Worm (Caenorhabditis elegans) whole organism, L2 larva: ENCODE results near the gene F40C5.2.

ENCODE experiments used
- F13H6.1 ChIP-seq: sonication (generic microtip); optimal IDR thresholded peaks from 2 replicates; lab custom pipeline; 2016; ENCODE audit warnings: missing genetic modification characterization, missing compliant biosample characterization
- Y55F3AM.14 ChIP-seq: fragments of 200-800 bp; sonication (Bioruptor generic); optimal IDR thresholded peaks from 2 replicates; lab custom pipeline; 2018; ENCODE audit warnings: mild to moderate bottlenecking, missing genetic modification characterization, missing compliant biosample characterization
- ZK546.5 ChIP-seq: sonication (generic microtip); optimal IDR thresholded peaks from 2 replicates; lab custom pipeline; 2017; ENCODE audit warnings: missing biosample characterization, missing genetic modification characterization
- alr-1 ChIP-seq: fragments of 150-350 bp; optimal IDR thresholded peaks from 2 replicates; lab custom pipeline; 2014; ENCODE audit warnings: missing biosample characterization, missing genetic modification characterization
- aly-2 ChIP-seq: fragments of 150-350 bp; optimal IDR thresholded peaks from 2 replicates; lab custom pipeline; 2014; ENCODE audit warnings: missing biosample characterization, missing genetic modification characterization
- ama-1 ChIP-seq: fragments of 150-350 bp; optimal IDR thresholded peaks from 2 replicates; lab custom pipeline; 2018; ENCODE audit warnings: inconsistent platforms
- blmp-1 ChIP-seq: sonication (generic microtip); optimal IDR thresholded peaks from 2 replicates; lab custom pipeline; 2017; ENCODE audit warnings: missing genetic modification characterization, mild to moderate bottlenecking, missing compliant biosample characterization, antibody characterized with exemption, moderate library complexity; ENCODE audit not compliant: insufficient read depth
- ceh-82 ChIP-seq: fragments of 150-350 bp; optimal IDR thresholded peaks from 2 replicates; lab custom pipeline; 2014; ENCODE audit warnings: missing biosample characterization, missing genetic modification characterization
- crh-2 ChIP-seq: sonication (generic microtip); optimal IDR thresholded peaks from 2 replicates; lab custom pipeline; 2017; ENCODE audit warnings: missing biosample characterization, missing genetic modification characterization
- egl-27 ChIP-seq: sonication (generic microtip); optimal IDR thresholded peaks from 3 replicates; lab custom pipeline; 2017; ENCODE audit warnings: missing biosample characterization, missing genetic modification reagents, missing genetic modification characterization
- elt-1 ChIP-seq: fragments of 150-350 bp; optimal IDR thresholded peaks from 2 replicates; lab custom pipeline; 2014; ENCODE audit warnings: missing biosample characterization, missing genetic modification characterization
- elt-3 ChIP-seq: sonication (generic microtip); optimal IDR thresholded peaks from 2 replicates; lab custom pipeline; 2017; ENCODE audit warnings: missing biosample characterization, missing genetic modification characterization
- fos-1 ChIP-seq: fragments of 150-350 bp; optimal IDR thresholded peaks from 2 replicates; lab custom pipeline; 2014; ENCODE audit warnings: missing biosample characterization, missing genetic modification characterization
- gmeb-1 ChIP-seq: fragments of 150-350 bp; optimal IDR thresholded peaks from 2 replicates; lab custom pipeline; 2014; ENCODE audit warnings: missing biosample characterization, missing genetic modification characterization
- lin-11 ChIP-seq: fragments of 150-350 bp; sonication (generic microtip); optimal IDR thresholded peaks from 2 replicates; lab custom pipeline; 2014; ENCODE audit warnings: missing biosample characterization, missing genetic modification characterization, inconsistent platforms, mixed read lengths
- lin-13 ChIP-seq: fragments of 150-350 bp; optimal IDR thresholded peaks from 2 replicates; lab custom pipeline; 2014; ENCODE audit warnings: missing biosample characterization, missing genetic modification reagents, missing genetic modification characterization
- lin-39 ChIP-seq: fragments of 150-350 bp; optimal IDR thresholded peaks from 2 replicates; lab custom pipeline; 2014; ENCODE audit warnings: missing biosample characterization, missing genetic modification reagents, missing genetic modification characterization
- lsy-2 ChIP-seq, 2 experiments: fragments of 150-350 bp in 1 of 2; sonication (generic microtip) in 1 of 2; optimal IDR thresholded peaks; 2 replicates each; lab custom pipeline; 2014 to 2017; ENCODE audit warnings: missing biosample characterization in 2 of 2, missing genetic modification characterization in 2 of 2
- mdl-1 ChIP-seq, 2 experiments: fragments of 150-350 bp in 1 of 2; sonication (generic microtip) in 1 of 2; optimal IDR thresholded peaks; 2 replicates each; lab custom pipeline; 2017; ENCODE audit warnings: missing biosample characterization in 2 of 2, missing genetic modification characterization in 2 of 2
- nhr-10 ChIP-seq: sonication (generic microtip); optimal IDR thresholded peaks from 2 replicates; lab custom pipeline; 2017; ENCODE audit warnings: missing biosample characterization, missing genetic modification characterization
- nhr-12 ChIP-seq: fragments of 150-350 bp; optimal IDR thresholded peaks from 2 replicates; lab custom pipeline; 2014; ENCODE audit warnings: missing biosample characterization, missing genetic modification characterization
- nhr-129 ChIP-seq: fragments of 150-350 bp; optimal IDR thresholded peaks from 2 replicates; lab custom pipeline; 2014; ENCODE audit warnings: missing biosample characterization, missing genetic modification characterization
- nhr-21 ChIP-seq: fragments of 150-350 bp; optimal IDR thresholded peaks from 2 replicates; lab custom pipeline; 2014; ENCODE audit warnings: missing biosample characterization, missing genetic modification characterization
- nhr-23 ChIP-seq: fragments of 150-350 bp; optimal IDR thresholded peaks from 2 replicates; lab custom pipeline; 2014; ENCODE audit warnings: missing biosample characterization, missing genetic modification reagents, missing genetic modification characterization
- nhr-6 ChIP-seq: fragments of 150-350 bp; optimal IDR thresholded peaks from 2 replicates; lab custom pipeline; 2014; ENCODE audit warnings: missing biosample characterization, missing genetic modification characterization
- nhr-77 ChIP-seq: fragments of 150-350 bp; optimal IDR thresholded peaks from 2 replicates; lab custom pipeline; 2014; ENCODE audit warnings: missing biosample characterization, missing genetic modification characterization
- peb-1 ChIP-seq: fragments of 150-350 bp; optimal IDR thresholded peaks from 2 replicates; lab custom pipeline; 2014; ENCODE audit warnings: missing biosample characterization, missing genetic modification characterization
- skn-1 ChIP-seq: sonication (generic microtip); optimal IDR thresholded peaks from 2 replicates; lab custom pipeline; 2017; ENCODE audit warnings: missing biosample characterization, missing genetic modification characterization
- sma-3 ChIP-seq: sonication (generic microtip); optimal IDR thresholded peaks from 2 replicates; lab custom pipeline; 2016; ENCODE audit warnings: missing genetic modification reagents, missing genetic modification characterization, missing compliant biosample characterization
- snpc-4 ChIP-seq: fragments of 150-350 bp; optimal IDR thresholded peaks from 2 replicates; lab custom pipeline; 2014; ENCODE audit warnings: missing biosample characterization, missing genetic modification characterization
- unc-39 ChIP-seq: fragments of 150-350 bp; optimal IDR thresholded peaks from 2 replicates; lab custom pipeline; 2014; ENCODE audit warnings: missing biosample characterization, missing genetic modification characterization
- unc-55 ChIP-seq: fragments of 150-350 bp; sonication (generic microtip); optimal IDR thresholded peaks from 3 replicates; lab custom pipeline; 2014; ENCODE audit warnings: missing biosample characterization, missing genetic modification reagents, missing genetic modification characterization
- unc-62 ChIP-seq: fragments of 150-350 bp; optimal IDR thresholded peaks from 2 replicates; lab custom pipeline; 2014; ENCODE audit warnings: missing biosample characterization, missing genetic modification reagents, missing genetic modification characterization
- zag-1 ChIP-seq: fragments of 150-350 bp; optimal IDR thresholded peaks from 2 replicates; lab custom pipeline; 2014; ENCODE audit warnings: missing biosample characterization, missing genetic modification characterization
- ztf-1 ChIP-seq: fragments of 200-800 bp; sonication (Bioruptor generic); conservative IDR thresholded peaks from 2 replicates; pipeline ENCODE4 v1.3.6; 2022; ENCODE audit warnings: missing genetic modification characterization, missing compliant biosample characterization
- ztf-11 ChIP-seq: sonication (generic microtip); optimal IDR thresholded peaks from 2 replicates; lab custom pipeline; 2017; ENCODE audit warnings: missing biosample characterization, missing genetic modification characterization
- ztf-4 ChIP-seq: fragments of 150-350 bp; optimal IDR thresholded peaks from 2 replicates; lab custom pipeline; 2014; ENCODE audit warnings: missing biosample characterization, missing genetic modification characterization

The F40C5.2 gene

DNA sequence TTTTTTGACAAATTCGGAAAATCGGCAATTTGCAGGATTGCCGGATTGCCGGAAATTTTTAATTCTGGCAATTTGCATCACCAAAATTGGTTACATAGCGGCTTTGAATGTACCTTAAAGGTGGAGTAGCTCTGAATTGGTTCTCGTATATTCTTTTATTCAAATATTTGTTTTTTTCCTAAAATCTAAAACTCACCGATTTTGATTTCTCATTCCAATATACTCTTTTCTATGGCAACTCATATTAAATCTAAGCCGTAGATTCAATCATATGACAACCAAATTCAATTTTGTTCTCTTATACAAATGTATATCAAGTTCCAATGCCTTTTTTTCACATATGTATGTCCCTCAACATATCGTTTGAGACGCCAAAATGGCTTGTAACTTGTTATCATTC is 21.2 kb upstream of the F40C5.2 start, which contains the start of gene sri-21:
Gene sri-21, plus strand, starts transcription at position 301 of the 400 bp plus-strand sequence.
- no peak for TF ChIP-seq nhr-6 (tag; lab: Kevin White, UChicago)
- no peak for TF ChIP-seq ztf-1 (GFP tag; lab: Robert Waterston, UW)
- no peak for TF ChIP-seq ama-1 (lab: Kevin White, UChicago)
- no peak for TF ChIP-seq nhr-10
- TF ChIP-seq ceh-82 (tag; lab: Kevin White, UChicago), result no peak
- TF ChIP-seq elt-3 (tag; lab: Kevin White, UChicago), result no peak
- TF ChIP-seq nhr-23 (tag; lab: Kevin White, UChicago), result no peak
- no peak for TF ChIP-seq alr-1 (tag; lab: Kevin White, UChicago)
- no peak for TF ChIP-seq blmp-1
- TF ChIP-seq ZK546.5, result no peak
- no peak for TF ChIP-seq nhr-129
- TF ChIP-seq lin-39 (tag; lab: Kevin White, UChicago), result no peak
- TF ChIP-seq fos-1 (tag; lab: Kevin White, UChicago), result no peak
- TF ChIP-seq nhr-77, result no peak
- no peak for TF ChIP-seq egl-27 (tag; lab: Kevin White, UChicago)
- no peak for TF ChIP-seq sma-3 (GFP tag; lab: Kevin White, UChicago)
- TF ChIP-seq unc-62 (GFP tag; lab: Kevin White, UChicago), result no peak
- TF ChIP-seq skn-1 (tag; lab: Kevin White, UChicago), result no peak
- no peak for TF ChIP-seq gmeb-1
- no peak for TF ChIP-seq F13H6.1

DNA sequence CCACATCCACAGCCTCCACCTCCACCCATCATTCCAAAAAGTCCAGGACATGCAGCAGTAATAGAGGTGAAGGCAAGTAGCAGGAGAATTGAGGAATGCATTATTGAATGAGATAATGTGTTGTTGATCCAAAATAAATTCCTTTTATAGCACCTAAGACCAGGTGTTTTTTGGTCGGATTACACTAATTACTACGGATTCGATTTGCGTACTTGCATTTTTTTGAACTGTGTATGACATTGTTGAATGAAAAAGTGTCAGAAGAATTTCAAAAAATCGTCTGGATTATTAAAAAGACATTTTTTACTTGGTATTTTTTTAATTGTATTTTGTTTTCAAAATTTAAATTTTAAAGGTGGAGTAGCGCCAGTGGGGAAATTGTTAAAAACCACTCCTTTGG is 19.0 kb upstream of the F40C5.2 start, which contains the start of gene grl-28:
Gene grl-28, minus strand, starts transcription at position 101 of the 400 bp plus-strand sequence.
- TF ChIP-seq sma-3 (GFP tag; lab: Kevin White, UChicago) (no peak), elt-1 (tag; lab: Kevin White, UChicago) (no peak), skn-1 (tag; lab: Kevin White, UChicago) (no peak), blmp-1 (no peak), elt-3 (tag; lab: Kevin White, UChicago) (no peak), snpc-4 (no peak), unc-39 (tag; lab: Kevin White, UChicago) (no peak), ztf-11 (tag; lab: Kevin White, UChicago) (no peak), ama-1 (lab: Kevin White, UChicago) (no peak), fos-1 (tag; lab: Kevin White, UChicago) (no peak), mdl-1 (tag; optimal IDR thresholded peaks at IDR 0.05; lab: Kevin White, UChicago) (no peak), lin-11 (tag; lab: Kevin White, UChicago) (no peak), lin-13 (GFP tag; lab: Kevin White, UChicago) (no peak), nhr-12 (tag; lab: Kevin White, UChicago) (no peak), aly-2 (tag; lab: Kevin White, UChicago) (no peak), nhr-21 (tag; lab: Kevin White, UChicago) (no peak), zag-1 (no peak), ceh-82 (tag; lab: Kevin White, UChicago) (no peak)
- TF ChIP-seq, all 48 proteins: peak for 0

ce11 chrV:3552740-3553469 is 17.9 kb upstream of the F40C5.2 start, which contains the start of gene T24A6.20:
Gene T24A6.20 (plus strand): TSS chrV:3553134.
- TF ChIP-seq mdl-1 (tag; optimal IDR thresholded peaks at IDR 0.05; lab: Kevin White, UChicago), result no peak
- TF ChIP-seq ZK546.5, result no peak
- no peak for TF ChIP-seq alr-1 (tag; lab: Kevin White, UChicago)
- TF ChIP-seq blmp-1, result no peak
- TF ChIP-seq nhr-10, result no peak
- no peak for TF ChIP-seq sma-3 (GFP tag; lab: Kevin White, UChicago)
- TF ChIP-seq aly-2 (tag; lab: Kevin White, UChicago), result no peak
- TF ChIP-seq crh-2, result no peak
- TF ChIP-seq peb-1 (tag; lab: Kevin White, UChicago), result no peak
- no peak for TF ChIP-seq gmeb-1
- no peak for TF ChIP-seq nhr-6 (tag; lab: Kevin White, UChicago)
- TF ChIP-seq lsy-2 (tag; optimal IDR thresholded peaks at IDR 0.05; lab: Kevin White, UChicago), result no peak
- TF ChIP-seq unc-62 (GFP tag; lab: Kevin White, UChicago), result no peak
- TF ChIP-seq elt-1 (tag; lab: Kevin White, UChicago), result no peak
- TF ChIP-seq ztf-4 (tag; lab: Kevin White, UChicago), result no peak
- TF ChIP-seq unc-55 (GFP tag; lab: Kevin White, UChicago), result no peak
- TF ChIP-seq nhr-129, result no peak
- no peak for TF ChIP-seq Y55F3AM.14 (GFP tag; lab: Kevin White, UChicago)
- no peak for TF ChIP-seq ztf-1 (GFP tag; lab: Robert Waterston, UW)
